Fruit fly (Drosophila melanogaster): ENCODE data around the gene CG42779.

The CG42779 gene

dm6 chr3R:17117607-17118327, 3.6 kb upstream of the CG42779 start (continued):
- no peak for TF ChIP-seq CG6175 (GFP tag; IDR thresholded peaks at IDR 0.05)
- no peak for TF ChIP-seq ewg (GFP tag; optimal IDR thresholded peaks at IDR 0.05)
- TF ChIP-seq run (tag; optimal IDR thresholded peaks at IDR 0.05) = no peak
- no peak for TF ChIP-seq scrt (GFP tag; optimal IDR thresholded peaks at IDR 0.05)
- TF ChIP-seq CG2129 (GFP tag; IDR thresholded peaks at IDR 0.05; ENCODE audit: partially characterized antibody) = no peak
- TF ChIP-seq Bdp1 (GFP tag; optimal IDR thresholded peaks at IDR 0.05) = no peak
- TF ChIP-seq Gsc (GFP tag; IDR thresholded peaks at IDR 0.05) = no peak
- TF ChIP-seq stc (GFP tag; IDR thresholded peaks at IDR 0.05) = no peak
- TF ChIP-seq jumu (GFP tag; optimal IDR thresholded peaks at IDR 0.05) = no peak
- no peak for TF ChIP-seq Lhr (GFP tag; optimal IDR thresholded peaks at IDR 0.05)
- TF ChIP-seq Sox100B (GFP tag; optimal IDR thresholded peaks at IDR 0.05) = peak; percentile 12
- no peak for TF ChIP-seq vfl (GFP tag; optimal IDR thresholded peaks at IDR 0.05)
- TF ChIP-seq NC2β (GFP tag; optimal IDR thresholded peaks at IDR 0.05) = no peak
- peak in 1 of 2 experiments; percentile 6 for TF ChIP-seq chif (GFP tag; optimal IDR thresholded peaks at IDR 0.05)
- TF ChIP-seq prd (optimal IDR thresholded peaks at IDR 0.05) = no peak
- no peak for TF ChIP-seq prd (GFP tag; IDR thresholded peaks at IDR 0.05)
- no peak for TF ChIP-seq CG31224 (GFP tag; IDR thresholded peaks at IDR 0.05)
- TF ChIP-seq sim (GFP tag; IDR thresholded peaks at IDR 0.05) = no peak
- TF ChIP-seq grn (GFP tag; optimal IDR thresholded peaks at IDR 0.05) = peak; percentile 34
- no peak for TF ChIP-seq Aef1 (GFP tag; IDR thresholded peaks at IDR 0.05)
- TF ChIP-seq al (GFP tag; IDR thresholded peaks at IDR 0.05) = no peak
- TF ChIP-seq Hsf (GFP tag; optimal IDR thresholded peaks at IDR 0.05) = peak; percentile 11
- no peak for TF ChIP-seq TFAM (GFP tag; optimal IDR thresholded peaks at IDR 0.05)
- no peak for TF ChIP-seq HLH4C (GFP tag; IDR thresholded peaks at IDR 0.05; ENCODE audit: partially characterized antibody)
- no peak for TF ChIP-seq disco-r (GFP tag; optimal IDR thresholded peaks at IDR 0.05)
- TF ChIP-seq CG16779 (GFP tag; IDR thresholded peaks at IDR 0.05) = no peak
- TF ChIP-seq CG5180 (GFP tag; optimal IDR thresholded peaks at IDR 0.05) = no peak
- no peak for TF ChIP-seq maf-S (GFP tag; optimal IDR thresholded peaks at IDR 0.05)
- TF ChIP-seq gt (GFP tag; IDR thresholded peaks at IDR 0.05) = no peak
- no peak for TF ChIP-seq fru (optimal IDR thresholded peaks at IDR 0.05)
- no peak for TF ChIP-seq chm (GFP tag; IDR thresholded peaks at IDR 0.05)
- no peak for TF ChIP-seq HLHmδ (GFP tag; optimal IDR thresholded peaks at IDR 0.05)
- TF ChIP-seq emc (GFP tag; optimal IDR thresholded peaks at IDR 0.05) = no peak
- TF ChIP-seq Usf (GFP tag; optimal IDR thresholded peaks at IDR 0.05) = no peak
- no peak for TF ChIP-seq Deaf1 (tag; optimal IDR thresholded peaks at IDR 0.05)
- no peak for TF ChIP-seq Dip2 (GFP tag; IDR thresholded peaks at IDR 0.05)
- TF ChIP-seq CoRest (tag; optimal IDR thresholded peaks at IDR 0.05) = peak; percentile 26
- TF ChIP-seq az2 (GFP tag; optimal IDR thresholded peaks at IDR 0.05) = peak; percentile 29
- TF ChIP-seq ac (GFP tag; optimal IDR thresholded peaks at IDR 0.05) = no peak
- peak; percentile 29 for TF ChIP-seq grau (tag; optimal IDR thresholded peaks at IDR 0.05)
- no peak for TF ChIP-seq CrebB (tag; optimal IDR thresholded peaks at IDR 0.05)
- TF ChIP-seq CG17328 (GFP tag; IDR thresholded peaks at IDR 0.05) = no peak
- TF ChIP-seq Dp (GFP tag; optimal IDR thresholded peaks at IDR 0.05) = no peak
- no peak for TF ChIP-seq CG13775 (GFP tag; optimal IDR thresholded peaks at IDR 0.05)
- TF ChIP-seq CG30020 (tag; optimal IDR thresholded peaks at IDR 0.05) = no peak

Measured in whole organism, embryonic.